Worm (Caenorhabditis elegans): ENCODE results near the gene mpst-7.

- TF ChIP-seq blmp-1 (tag; optimal IDR thresholded peaks at IDR 0.05; ENCODE audit: insufficient read depth) (no peak), elt-3 (tag; optimal IDR thresholded peaks at IDR 0.05) (no peak), snpc-4 (tag; optimal IDR thresholded peaks at IDR 0.05) (no peak), egl-27 (tag; optimal IDR thresholded peaks at IDR 0.05) (no peak), R02D3.7 (tag; optimal IDR thresholded peaks at IDR 0.05) (no peak), alr-1 (tag; optimal IDR thresholded peaks at IDR 0.05) (no peak), ztf-4 (tag; optimal IDR thresholded peaks at IDR 0.05) (no peak), unc-39 (tag; optimal IDR thresholded peaks at IDR 0.05) (no peak)
These were observed 7.6 kb upstream of the mpst-7 start, which contains the start of gene lin-46 for ce11 chrV:12968555-12968954.
